Fruit fly (Drosophila melanogaster): Measurements from ENCODE around the gene CG10479.
A peak's percentile ranks its signal among the peaks of the same experiment; 100 is the strongest.

- TF ChIP-seq CG9215 (GFP tag; IDR thresholded peaks at IDR 0.05) (no peak), danr (GFP tag; IDR thresholded peaks at IDR 0.05) (no peak), dmrt99B (tag; optimal IDR thresholded peaks at IDR 0.05) (no peak), HLHmδ (GFP tag; optimal IDR thresholded peaks at IDR 0.05) (no peak), CG2202 (tag; optimal IDR thresholded peaks at IDR 0.05) (no peak), NC2β (GFP tag; optimal IDR thresholded peaks at IDR 0.05) (peak; percentile 21), C15 (GFP tag; IDR thresholded peaks at IDR 0.05) (no peak)
Observed at dm6 chr3L:5932363-5932914, 43.4 kb downstream of the CG10479 start, which contains the start of gene Rcc1.

All from whole organism, embryonic.